Worm (Caenorhabditis elegans): ENCODE results near the gene ymel-1.

DNA sequence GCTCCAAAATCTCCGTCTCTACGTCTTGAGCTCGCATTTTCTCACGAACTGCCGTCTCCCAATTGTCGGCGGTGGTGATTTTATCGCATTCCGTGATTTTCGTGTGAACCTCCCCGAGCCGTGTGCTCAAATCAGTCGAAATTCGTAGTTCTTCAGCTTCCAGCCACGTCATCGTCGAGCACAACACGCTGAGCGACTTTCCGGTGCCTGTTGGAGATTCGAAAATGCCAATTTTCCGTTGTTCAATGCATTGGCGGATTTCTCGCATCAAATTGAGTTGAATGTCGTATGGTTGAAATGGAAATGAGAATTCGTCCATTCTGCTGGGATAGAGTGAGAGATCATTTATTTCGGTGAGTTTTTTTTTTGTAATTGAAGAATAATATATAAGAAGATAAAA is 11.0 kb upstream of the ymel-1 start, which contains the start of the genes M03C11.3 and chl-1:
- TF ChIP-seq nfya-1 (tag; optimal IDR thresholded peaks at IDR 0.05; ENCODE audit: insufficient read depth) (no peak), fkh-10 (GFP tag; optimal IDR thresholded peaks at IDR 0.05) (no peak), eor-1 (tag; optimal IDR thresholded peaks at IDR 0.05) (no peak), snpc-4 (tag; optimal IDR thresholded peaks at IDR 0.05) (no peak)

Data from whole organism, L3 larva.